Worm (Caenorhabditis elegans): ENCODE data around the gene plpr-1.

ce11 chrII:11178737-11179136 is 43.4 kb upstream of the plpr-1 start:
- TF ChIP-seq Y105C5A.15 (GFP tag; IDR thresholded peaks at IDR 0.05) (no peak), pqm-1 (tag; optimal IDR thresholded peaks at IDR 0.05) (no peak), attf-4 (tag; optimal IDR thresholded peaks at IDR 0.05) (no peak), nhr-28 (tag; optimal IDR thresholded peaks at IDR 0.05) (peak; percentile 44), skn-1 (tag; optimal IDR thresholded peaks at IDR 0.05) (no peak), ztf-11 (tag; optimal IDR thresholded peaks at IDR 0.05) (no peak), cey-2 (tag; optimal IDR thresholded peaks at IDR 0.05; ENCODE audit: borderline replicate concordance, insufficient read depth) (no peak), nhr-6 (tag; optimal IDR thresholded peaks at IDR 0.05) (no peak), R02D3.7 (tag; optimal IDR thresholded peaks at IDR 0.05) (no peak), mep-1 (tag; optimal IDR thresholded peaks at IDR 0.05) (no peak), ceh-20 (GFP tag; IDR thresholded peaks at IDR 0.05) (no peak), daf-12 (tag; optimal IDR thresholded peaks at IDR 0.05) (no peak), lsy-2 (tag; optimal IDR thresholded peaks at IDR 0.05) (no peak), lin-39 (tag; optimal IDR thresholded peaks at IDR 0.05) (no peak)

Data from whole organism, L4 larva.